Fruit fly (Drosophila melanogaster) whole organism, embryonic: ENCODE results near the gene Lsp1alpha.

Experiments
- B-H1 ChIP-seq: fragments of 200-800 bp; sonication (Bioruptor generic); IDR thresholded peaks from 3 replicates; pipeline ENCODE4 v1.3.6; 2022; ENCODE audit warnings: missing biosample characterization, missing genetic modification characterization
- Bgb ChIP-seq: fragments of 200-800 bp; sonication (Bioruptor generic); IDR thresholded peaks from 2 replicates; pipeline ENCODE4 v1.3.6; 2022; ENCODE audit warnings: missing biosample characterization, missing genetic modification characterization; ENCODE audit not compliant: partially characterized antibody
- C15 ChIP-seq: fragments of 200-800 bp; sonication (Bioruptor generic); IDR thresholded peaks from 3 replicates; pipeline ENCODE4 v1.3.6; 2022; ENCODE audit warnings: missing biosample characterization, missing genetic modification characterization
- CG10209 ChIP-seq: fragments of 200-800 bp; sonication (Bioruptor generic); optimal IDR thresholded peaks from 3 replicates; lab custom pipeline; 2017; ENCODE audit warnings: missing biosample characterization, mild to moderate bottlenecking, missing genetic modification characterization, missing genetic modification reagents
- CG10274 ChIP-seq: fragments of 200-800 bp; sonication (Bioruptor generic); optimal IDR thresholded peaks from 3 replicates; lab custom pipeline; 2017; ENCODE audit warnings: missing biosample characterization, mild to moderate bottlenecking, missing genetic modification characterization
- CG11247 ChIP-seq: fragments of 200-800 bp; sonication (Bioruptor generic); IDR thresholded peaks from 2 replicates; pipeline ENCODE4 v1.3.6; 2022; ENCODE audit warnings: missing biosample characterization, missing genetic modification characterization
- CG11398 ChIP-seq: fragments of 200-800 bp; sonication (Bioruptor generic); optimal IDR thresholded peaks from 2 replicates; lab custom pipeline; 2016; ENCODE audit warnings: missing biosample characterization, missing genetic modification characterization
- CG12219 ChIP-seq: fragments of 200-800 bp; sonication (Bioruptor generic); optimal IDR thresholded peaks from 3 replicates; lab custom pipeline; 2018; ENCODE audit warnings: missing biosample characterization, mild to moderate bottlenecking, missing genetic modification characterization
- CG13894 ChIP-seq: fragments of 200-800 bp; sonication (Bioruptor generic); optimal IDR thresholded peaks from 3 replicates; lab custom pipeline; 2018; ENCODE audit warnings: missing biosample characterization, mild to moderate bottlenecking, missing genetic modification characterization, moderate library complexity
- CG14441 ChIP-seq: fragments of 200-800 bp; sonication (Bioruptor generic); IDR thresholded peaks from 2 replicates; pipeline ENCODE4 v1.3.6; 2022; ENCODE audit warnings: missing biosample characterization, missing genetic modification characterization
- CG15269 ChIP-seq: fragments of 200-800 bp; sonication (Bioruptor generic); optimal IDR thresholded peaks from 2 replicates; lab custom pipeline; 2018; ENCODE audit warnings: missing biosample characterization, mild to moderate bottlenecking, missing genetic modification characterization, moderate library complexity
- CG1603 ChIP-seq: fragments of 200-800 bp; sonication (Bioruptor generic); optimal IDR thresholded peaks from 2 replicates; lab custom pipeline; 2019; ENCODE audit warnings: missing biosample characterization, mild to moderate bottlenecking, missing genetic modification characterization, moderate library complexity
- CG16813 ChIP-seq: fragments of 200-800 bp; sonication (Bioruptor generic); IDR thresholded peaks from 3 replicates; pipeline ENCODE4 v1.3.6; 2022; ENCODE audit warnings: missing biosample characterization, missing genetic modification characterization; ENCODE audit not compliant: partially characterized antibody
- CG18262 ChIP-seq: fragments of 200-800 bp; optimal IDR thresholded peaks from 3 replicates; lab custom pipeline; 2019; ENCODE audit warnings: missing biosample characterization, mild to moderate bottlenecking, missing genetic modification characterization, moderate library complexity
- CG18599 ChIP-seq: fragments of 200-800 bp; sonication (Bioruptor generic); optimal IDR thresholded peaks from 3 replicates; lab custom pipeline; 2017; ENCODE audit warnings: missing biosample characterization, missing genetic modification characterization, mild to moderate bottlenecking, moderate library complexity, missing genetic modification reagents
- CG2120 ChIP-seq: fragments of 200-800 bp; sonication (Bioruptor generic); optimal IDR thresholded peaks from 3 replicates; lab custom pipeline; 2016; ENCODE audit warnings: missing biosample characterization, missing genetic modification characterization
- CG3163 ChIP-seq: fragments of 200-800 bp; sonication (Bioruptor generic); optimal IDR thresholded peaks from 3 replicates; lab custom pipeline; 2016; ENCODE audit warnings: missing biosample characterization, missing genetic modification characterization
- CG3726 ChIP-seq: fragments of 200-800 bp; sonication (Bioruptor generic); IDR thresholded peaks from 3 replicates; pipeline ENCODE4, ENCODE4 v1.3.6; 2022; ENCODE audit warnings: missing biosample characterization, missing genetic modification characterization
- CG5245 ChIP-seq: fragments of 200-800 bp; sonication (Bioruptor generic); optimal IDR thresholded peaks from 3 replicates; lab custom pipeline; 2016; ENCODE audit warnings: missing biosample characterization, missing genetic modification characterization
- CG5953 ChIP-seq: fragments of 200-800 bp; sonication (Bioruptor generic); IDR thresholded peaks from 2 replicates; pipeline ENCODE4 v1.3.6; 2022; ENCODE audit warnings: missing biosample characterization, missing genetic modification characterization
- D19A ChIP-seq: fragments of 200-800 bp; optimal IDR thresholded peaks from 3 replicates; lab custom pipeline; 2019; ENCODE audit warnings: missing biosample characterization, mild to moderate bottlenecking, missing genetic modification characterization, moderate library complexity
- Hand ChIP-seq: fragments of 200-800 bp; sonication (Bioruptor generic); optimal IDR thresholded peaks from 2 replicates; lab custom pipeline; 2017; ENCODE audit warnings: mild to moderate bottlenecking, missing biosample characterization, missing genetic modification reagents, missing genetic modification characterization
- HmgZ ChIP-seq: fragments of 200-800 bp; sonication (Bioruptor generic); optimal IDR thresholded peaks from 2 replicates; lab custom pipeline; 2018; ENCODE audit warnings: missing biosample characterization, mild to moderate bottlenecking, missing genetic modification characterization
- Lhr ChIP-seq: fragments of 200-800 bp; sonication (Bioruptor generic); optimal IDR thresholded peaks from 3 replicates; lab custom pipeline; 2017; ENCODE audit warnings: mild to moderate bottlenecking, missing biosample characterization, missing genetic modification reagents, missing genetic modification characterization
- MESR4 ChIP-seq: fragments of 200-800 bp; sonication (Bioruptor generic); optimal IDR thresholded peaks from 2 replicates; lab custom pipeline; 2018; ENCODE audit warnings: missing biosample characterization, mild to moderate bottlenecking, missing genetic modification characterization, moderate library complexity
- NC2β ChIP-seq: fragments of 200-800 bp; sonication (Bioruptor generic); optimal IDR thresholded peaks from 2 replicates; lab custom pipeline; 2016; ENCODE audit warnings: missing biosample characterization, missing genetic modification characterization
- Oli ChIP-seq: fragments of 200-800 bp; sonication (Bioruptor generic); optimal IDR thresholded peaks from 2 replicates; lab custom pipeline; 2018; ENCODE audit warnings: missing biosample characterization, mild to moderate bottlenecking, missing genetic modification characterization, moderate library complexity
- Sox102F ChIP-seq: fragments of 200-800 bp; sonication (Bioruptor generic); optimal IDR thresholded peaks from 2 replicates; lab custom pipeline; 2018; ENCODE audit warnings: missing biosample characterization, mild to moderate bottlenecking, missing genetic modification characterization, moderate library complexity
- Spps ChIP-seq: fragments of 200-800 bp; sonication (Bioruptor generic); optimal IDR thresholded peaks from 2 replicates; lab custom pipeline; 2018; ENCODE audit warnings: missing biosample characterization, mild to moderate bottlenecking, missing genetic modification characterization
- Ssrp ChIP-seq: fragments of 200-800 bp; sonication (Bioruptor generic); optimal IDR thresholded peaks from 2 replicates; lab custom pipeline; 2018; ENCODE audit warnings: missing biosample characterization, mild to moderate bottlenecking, missing genetic modification characterization, moderate library complexity
- Xbp1 ChIP-seq: fragments of 200-800 bp; sonication (Bioruptor generic); optimal IDR thresholded peaks from 3 replicates; lab custom pipeline; 2016; ENCODE audit warnings: missing biosample characterization, mild to moderate bottlenecking, missing genetic modification characterization
- ash1 ChIP-seq: fragments of 200-800 bp; sonication (Bioruptor generic); optimal IDR thresholded peaks from 2 replicates; lab custom pipeline; 2018; ENCODE audit warnings: missing biosample characterization, mild to moderate bottlenecking, missing genetic modification characterization
- ato ChIP-seq: fragments of 200-800 bp; sonication (Bioruptor generic); IDR thresholded peaks from 2 replicates; pipeline ENCODE4 v1.3.6; 2022; ENCODE audit warnings: missing biosample characterization, missing genetic modification characterization; ENCODE audit not compliant: partially characterized antibody
- bigmax ChIP-seq: fragments of 200-800 bp; sonication (Bioruptor generic); optimal IDR thresholded peaks from 2 replicates; lab custom pipeline; 2018; ENCODE audit warnings: missing biosample characterization, mild to moderate bottlenecking, missing genetic modification characterization
- chif ChIP-seq, 2 experiments: fragments of 200-800 bp; sonication (Bioruptor generic); optimal IDR thresholded peaks; 3 replicates each; lab custom pipeline; 2016; ENCODE audit warnings: missing biosample characterization in 2 of 2, missing genetic modification characterization in 2 of 2
- danr ChIP-seq: fragments of 200-800 bp; sonication (Bioruptor generic); IDR thresholded peaks from 2 replicates; pipeline ENCODE4 v1.3.6; 2022; ENCODE audit warnings: missing biosample characterization, missing genetic modification characterization
- dmrt99B ChIP-seq: fragments of 200-800 bp; sonication (Bioruptor generic); optimal IDR thresholded peaks from 2 replicates; lab custom pipeline; 2018; ENCODE audit warnings: missing biosample characterization, mild to moderate bottlenecking, missing genetic modification characterization, moderate library complexity
- en ChIP-seq: fragments of 200-800 bp; sonication (Bioruptor generic); optimal IDR thresholded peaks from 2 replicates; lab custom pipeline; 2016; ENCODE audit warnings: missing biosample characterization, missing genetic modification characterization
- fd102C ChIP-seq: fragments of 200-800 bp; sonication (Bioruptor generic); optimal IDR thresholded peaks from 2 replicates; lab custom pipeline; 2018; ENCODE audit warnings: missing biosample characterization, mild to moderate bottlenecking, missing genetic modification characterization, moderate library complexity
- gce ChIP-seq: fragments of 200-800 bp; sonication (Bioruptor generic); IDR thresholded peaks from 3 replicates; pipeline ENCODE4 v1.3.6; 2022; ENCODE audit warnings: missing biosample characterization, missing genetic modification characterization
- gt ChIP-seq: fragments of 200-800 bp; sonication (Bioruptor generic); IDR thresholded peaks from 2 replicates; pipeline ENCODE4 v1.3.6; 2022; ENCODE audit warnings: missing biosample characterization, missing genetic modification characterization
- insv ChIP-seq, 2 experiments: fragments of 200-800 bp; sonication (Bioruptor generic); optimal IDR thresholded peaks; 3 replicates each; lab custom pipeline; 2016 to 2018; ENCODE audit warnings: missing biosample characterization in 2 of 2, missing genetic modification characterization in 2 of 2
- p53 ChIP-seq: fragments of 200-800 bp; sonication (Bioruptor generic); optimal IDR thresholded peaks from 2 replicates; lab custom pipeline; 2016; ENCODE audit warnings: missing biosample characterization, missing genetic modification characterization
- repo ChIP-seq: fragments of 200-800 bp; sonication (Bioruptor generic); optimal IDR thresholded peaks from 2 replicates; lab custom pipeline; 2016; ENCODE audit warnings: missing biosample characterization, missing genetic modification characterization
- salm ChIP-seq: fragments of 200-800 bp; sonication (Bioruptor generic); optimal IDR thresholded peaks from 2 replicates; lab custom pipeline; 2018; ENCODE audit warnings: missing biosample characterization, mild to moderate bottlenecking, missing genetic modification characterization
- seq ChIP-seq: fragments of 200-800 bp; sonication (Bioruptor generic); IDR thresholded peaks from 2 replicates; pipeline ENCODE4 v1.3.6; 2022; ENCODE audit warnings: missing biosample characterization, missing genetic modification characterization
- sob ChIP-seq: fragments of 200-800 bp; sonication (Bioruptor generic); IDR thresholded peaks from 2 replicates; pipeline ENCODE4 v1.3.6; 2022; ENCODE audit warnings: missing biosample characterization, missing genetic modification characterization
- tgo ChIP-seq: fragments of 200-800 bp; sonication (Bioruptor generic); IDR thresholded peaks from 3 replicates; pipeline ENCODE4 v1.3.6; 2022; ENCODE audit warnings: missing biosample characterization, missing genetic modification characterization
- tio ChIP-seq: fragments of 200-800 bp; sonication (Bioruptor generic); optimal IDR thresholded peaks from 2 replicates; lab custom pipeline; 2017; ENCODE audit warnings: missing biosample characterization, missing genetic modification characterization, inconsistent platforms
- twi ChIP-seq: fragments of 200-800 bp; optimal IDR thresholded peaks from 2 replicates; lab custom pipeline; 2019; ENCODE audit warnings: missing biosample characterization, mild to moderate bottlenecking, missing genetic modification characterization, moderate library complexity
- unpg ChIP-seq: fragments of 200-800 bp; sonication (Bioruptor generic); optimal IDR thresholded peaks from 3 replicates; lab custom pipeline; 2018; ENCODE audit warnings: missing biosample characterization, mild to moderate bottlenecking, missing genetic modification characterization, moderate library complexity
- zfh2 ChIP-seq: fragments of 200-800 bp; sonication (Bioruptor generic); optimal IDR thresholded peaks from 2 replicates; lab custom pipeline; 2016; ENCODE audit warnings: missing biosample characterization, missing genetic modification characterization

The Lsp1alpha gene

DNA sequence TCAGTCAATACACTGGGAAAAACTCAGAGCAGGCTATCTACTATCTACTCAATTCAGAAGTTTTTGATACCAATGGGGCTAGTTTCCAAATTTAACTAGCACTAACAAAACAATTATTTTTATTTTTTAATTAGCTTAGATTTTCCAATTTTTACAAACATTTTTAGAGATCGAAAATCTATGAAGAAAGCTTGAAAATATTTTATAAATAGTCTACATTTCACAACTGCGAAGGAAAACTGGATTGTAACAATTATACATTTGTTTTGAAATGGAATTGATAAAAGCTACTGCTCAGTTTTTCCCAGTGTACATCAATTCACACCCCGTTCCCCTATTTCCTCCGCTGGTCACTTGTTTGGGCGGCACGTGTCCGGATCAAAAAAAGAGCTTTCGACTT, 42.2 kb upstream of the Lsp1alpha start (continued):
- TF ChIP-seq en (no peak), unpg (GFP tag; lab: Kevin White, UChicago) (no peak), Xbp1 (peak; percentile 6), CG3726 (GFP tag; lab: Robert Waterston, UW) (no peak), twi (no peak), Spps (tag; lab: Kevin White, UChicago) (no peak), D19A (tag; lab: Kevin White, UChicago) (no peak), CG11247 (GFP tag; lab: Robert Waterston, UW) (no peak), CG3163 (GFP tag; lab: Kevin White, UChicago) (no peak), CG5245 (no peak), chif (GFP tag; optimal IDR thresholded peaks at IDR 0.05; lab: Kevin White, UChicago) (no peak), Lhr (GFP tag; lab: Kevin White, UChicago) (no peak), tio (GFP tag; lab: Kevin White, UChicago) (no peak), gce (GFP tag; lab: Robert Waterston, UW) (no peak), zfh2 (no peak), seq (GFP tag; lab: Robert Waterston, UW) (no peak), Oli (peak; percentile 25), MESR4 (no peak), CG18262 (tag; lab: Kevin White, UChicago) (no peak), CG14441 (GFP tag; lab: Robert Waterston, UW) (no peak), CG12219 (no peak), dmrt99B (tag; lab: Kevin White, UChicago) (peak; percentile 47), Sox102F (peak; percentile 56), gt (GFP tag; lab: Robert Waterston, UW) (no peak), Bgb (GFP tag; lab: Robert Waterston, UW) (no peak), salm (no peak), fd102C (GFP tag; lab: Kevin White, UChicago) (no peak), danr (GFP tag; lab: Robert Waterston, UW) (no peak), sob (GFP tag; lab: Robert Waterston, UW) (no peak), ash1 (GFP tag; lab: Kevin White, UChicago) (no peak), bigmax (GFP tag; lab: Kevin White, UChicago) (no peak), p53 (no peak), CG10274 (GFP tag; lab: Kevin White, UChicago) (no peak), CG11398 (no peak), insv (GFP tag; optimal IDR thresholded peaks at IDR 0.05; lab: Kevin White, UChicago) (no peak), ato (GFP tag; lab: Robert Waterston, UW) (no peak), CG16813 (GFP tag; lab: Robert Waterston, UW) (no peak), HmgZ (tag; lab: Kevin White, UChicago) (no peak), NC2β (no peak), CG1603 (no peak), CG10209 (no peak), tgo (GFP tag; lab: Robert Waterston, UW) (no peak), CG15269 (tag; lab: Kevin White, UChicago) (peak; percentile 14), CG18599 (GFP tag; lab: Kevin White, UChicago) (no peak), CG13894 (no peak), Hand (GFP tag; lab: Kevin White, UChicago) (no peak), C15 (GFP tag; lab: Robert Waterston, UW) (no peak), repo (GFP tag; lab: Kevin White, UChicago) (no peak), CG2120 (GFP tag; lab: Kevin White, UChicago) (peak; percentile 4), Ssrp (tag; lab: Kevin White, UChicago) (peak; percentile 29), B-H1 (GFP tag; lab: Robert Waterston, UW) (no peak), CG5953 (no peak)
